Fruit fly (Drosophila melanogaster): ENCODE data around the gene Rip11.

DNA sequence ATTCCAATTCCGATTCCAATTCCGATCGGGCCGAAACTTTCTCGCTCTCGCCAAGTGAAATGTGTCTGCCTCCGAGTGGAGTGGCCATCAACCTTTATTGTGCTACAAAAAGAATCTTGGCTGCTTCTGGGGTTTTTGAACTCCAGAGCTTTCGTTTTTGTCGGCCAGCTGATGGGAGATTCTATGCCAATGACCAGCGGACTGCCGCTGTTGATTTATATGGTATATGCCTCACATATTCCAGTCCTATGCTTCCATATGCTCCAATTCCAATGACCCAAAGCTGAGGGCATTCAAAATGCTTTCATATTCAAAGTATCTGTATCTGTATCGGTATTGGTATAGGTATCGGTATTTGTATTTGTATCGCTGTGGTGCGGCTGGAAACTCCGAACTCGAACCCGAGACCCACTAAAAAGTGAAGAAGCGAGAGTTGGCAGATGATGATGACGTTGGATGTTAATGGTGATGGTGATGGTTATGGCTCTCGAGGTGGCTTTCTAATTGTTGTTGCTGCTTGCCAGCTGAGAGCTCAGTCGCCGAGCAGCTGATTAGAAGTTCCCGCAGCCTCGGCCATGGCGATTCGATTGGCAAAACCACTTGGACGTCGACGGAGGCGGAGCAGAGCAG lies 25.6 kb upstream of the Rip11 start:
- TF ChIP-seq CG5204 (GFP tag; optimal IDR thresholded peaks at IDR 0.05) (no peak), CG33017 (tag; optimal IDR thresholded peaks at IDR 0.05) (no peak), tj (GFP tag; optimal IDR thresholded peaks at IDR 0.05) (no peak), CG7045 (GFP tag; optimal IDR thresholded peaks at IDR 0.05) (no peak), CG11617 (GFP tag; optimal IDR thresholded peaks at IDR 0.05) (no peak), CG1620 (GFP tag; optimal IDR thresholded peaks at IDR 0.05) (no peak), toe (GFP tag; optimal IDR thresholded peaks at IDR 0.05) (no peak), cic (GFP tag; optimal IDR thresholded peaks at IDR 0.05) (no peak)
